Worm (Caenorhabditis elegans): ENCODE data around the gene ZK669.3.

- TF ChIP-seq him-1 (tag; optimal IDR thresholded peaks at IDR 0.05) (no peak), W03F9.2 (tag; optimal IDR thresholded peaks at IDR 0.05) (no peak), dao-5 (tag; optimal IDR thresholded peaks at IDR 0.05) (no peak)
These were observed 40.7 kb upstream of the ZK669.3 start, which contains the start of gene rev-1 for ce11 chrII:7900190-7900672.
